Fruit fly (Drosophila melanogaster): ENCODE results near the gene CG10713.

- TF ChIP-seq CG8478 (optimal IDR thresholded peaks at IDR 0.05) (no peak), CTCF (optimal IDR thresholded peaks at IDR 0.05) (no peak)
Measured at dm6 chr3L:13454755-13455154, 19.7 kb upstream of the CG10713 start.

All from S2 (cell line).